Worm (Caenorhabditis elegans): ENCODE measurements around the gene inx-5.
"Not testable (repeated sequence)": the region's sequence is repeated elsewhere in the genome, so short reads cannot be mapped to it uniquely, and the experiment has no call there.

inx-5 gene

DNA sequence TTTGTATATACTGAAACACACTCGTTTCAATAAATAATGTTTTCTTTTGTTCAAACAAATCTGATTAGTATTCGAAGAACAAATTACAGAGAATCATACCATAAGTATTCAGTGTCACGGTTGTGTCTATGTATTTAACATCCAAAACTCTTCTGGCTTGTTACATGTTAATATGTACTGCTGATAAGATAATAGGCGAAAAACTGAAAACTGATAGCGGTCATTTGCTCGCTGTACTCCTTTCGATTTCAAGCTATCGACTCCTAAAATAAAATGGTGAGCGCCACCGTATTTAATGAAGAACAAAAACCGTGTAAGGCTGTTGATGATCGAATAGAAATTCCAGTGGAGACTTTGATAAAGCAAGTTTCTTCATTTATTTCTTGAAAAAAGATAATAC lies 21.2 kb upstream of the inx-5 start, which contains the start of gene R09F10.1:
TSS of gene R09F10.1 (plus strand) at position 222 of the 400 bp plus-strand sequence.
- TF ChIP-seq unc-120 (tag; optimal IDR thresholded peaks at IDR 0.05; ENCODE audit: poor library complexity, severe bottlenecking): no peak
- no peak for TF ChIP-seq ham-2 (GFP tag; optimal IDR thresholded peaks at IDR 0.05)
- no peak for TF ChIP-seq pha-4 (tag; optimal IDR thresholded peaks at IDR 0.05)
- TF ChIP-seq tbx-8 (GFP tag; optimal IDR thresholded peaks at IDR 0.05): no peak
- no peak for TF ChIP-seq hlh-1 (tag; optimal IDR thresholded peaks at IDR 0.05)
- no peak for TF ChIP-seq nhr-237 (tag; optimal IDR thresholded peaks at IDR 0.05)
- no peak for TF ChIP-seq ztf-11 (tag; optimal IDR thresholded peaks at IDR 0.05)

DNA sequence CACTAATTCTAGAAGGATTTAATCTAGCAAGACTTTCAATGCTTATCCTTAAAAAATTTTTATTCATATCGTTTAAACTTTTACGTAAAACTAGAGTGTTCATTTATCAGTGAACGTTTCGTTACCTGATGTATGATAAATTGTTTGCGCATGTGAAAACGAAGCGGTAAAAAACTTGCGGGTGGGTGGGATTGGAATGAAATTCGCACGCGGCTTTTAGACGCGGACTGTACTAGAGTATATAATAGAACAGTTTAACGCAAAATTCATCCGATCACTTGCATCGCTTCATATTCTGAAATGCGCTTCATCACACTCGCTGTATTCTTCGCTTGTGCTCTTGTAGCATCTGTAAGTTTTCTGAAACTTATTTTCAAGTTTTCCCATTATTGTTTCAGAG lies 19.6 kb upstream of the inx-5 start, which contains the start of gene abu-9:
TSS of gene abu-9 (plus strand) at position 301 of the 400 bp plus-strand sequence.
- not testable (repeated sequence) for TF ChIP-seq snpc-4, ceh-39, sptf-1 (tag; optimal IDR thresholded peaks at IDR 0.05)

DNA sequence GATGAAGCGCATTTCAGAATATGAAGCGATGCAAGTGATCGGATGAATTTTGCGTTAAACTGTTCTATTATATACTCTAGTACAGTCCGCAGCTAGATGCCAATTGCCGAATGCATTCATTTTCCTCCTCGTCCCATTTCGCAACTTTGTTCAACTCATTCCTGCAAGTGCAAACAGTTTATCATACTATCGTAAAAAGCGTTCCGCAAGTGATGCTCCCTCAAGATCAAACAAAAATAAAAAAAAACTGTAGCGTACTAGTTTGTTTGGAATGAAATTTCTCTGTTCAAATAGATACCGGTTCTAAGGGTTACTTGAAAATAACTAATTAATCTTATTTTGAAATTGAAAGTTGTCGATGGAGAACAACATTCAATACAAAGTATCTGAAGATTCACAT lies 18.7 kb upstream of the inx-5 start, which contains the start of gene pqn-57:
TSS of gene pqn-57 (minus strand) at position 101 of the 400 bp plus-strand sequence.
- TF ChIP-seq nhr-28 (tag; optimal IDR thresholded peaks at IDR 0.05) (no peak), mab-5 (tag; optimal IDR thresholded peaks at IDR 0.05) (no peak)

DNA sequence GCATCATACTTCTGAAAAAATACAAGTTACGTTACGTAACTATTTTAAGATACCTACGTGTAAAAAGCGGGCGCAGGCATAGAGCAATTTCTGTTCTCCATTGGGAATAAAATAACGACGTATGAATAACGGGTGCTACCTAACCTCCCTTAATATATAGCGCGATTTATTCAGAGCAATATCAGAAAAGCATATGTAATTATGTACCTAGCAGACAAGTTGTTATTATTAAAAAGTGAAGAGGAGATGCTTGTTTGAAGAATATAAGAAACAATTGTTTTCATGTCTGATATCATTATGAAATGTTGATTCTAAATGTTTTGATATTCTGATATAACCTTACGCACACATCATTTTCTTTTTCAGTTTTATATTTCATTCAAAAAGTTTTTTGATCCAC lies 16.8 kb upstream of the inx-5 start, which contains the start of gene srh-11:
TSS of gene srh-11 (minus strand) at position 101 of the 400 bp plus-strand sequence.
- no peak for TF ChIP-seq ceh-39 (tag; optimal IDR thresholded peaks at IDR 0.05)
- no peak for TF ChIP-seq lin-32 (GFP tag; optimal IDR thresholded peaks at IDR 0.05)
- no peak for TF ChIP-seq pha-4 (tag; optimal IDR thresholded peaks at IDR 0.05)
- TF ChIP-seq ceh-83 (GFP tag; optimal IDR thresholded peaks at IDR 0.05): no peak
- no peak for TF ChIP-seq elt-1 (tag; optimal IDR thresholded peaks at IDR 0.05; ENCODE audit: borderline replicate concordance, insufficient read depth)
- TF ChIP-seq flh-1 (GFP tag; optimal IDR thresholded peaks at IDR 0.05): no peak
- TF ChIP-seq mab-5 (tag; optimal IDR thresholded peaks at IDR 0.05): no peak
- TF ChIP-seq ztf-11 (tag; optimal IDR thresholded peaks at IDR 0.05): no peak
- TF ChIP-seq sptf-1 (tag; optimal IDR thresholded peaks at IDR 0.05): no peak
- no peak for TF ChIP-seq ham-2 (GFP tag; optimal IDR thresholded peaks at IDR 0.05)
- TF ChIP-seq nhr-76 (tag; optimal IDR thresholded peaks at IDR 0.05): no peak
- no peak for TF ChIP-seq ceh-43 (GFP tag; optimal IDR thresholded peaks at IDR 0.05)
- TF ChIP-seq nhr-2 (tag; optimal IDR thresholded peaks at IDR 0.05): no peak

DNA sequence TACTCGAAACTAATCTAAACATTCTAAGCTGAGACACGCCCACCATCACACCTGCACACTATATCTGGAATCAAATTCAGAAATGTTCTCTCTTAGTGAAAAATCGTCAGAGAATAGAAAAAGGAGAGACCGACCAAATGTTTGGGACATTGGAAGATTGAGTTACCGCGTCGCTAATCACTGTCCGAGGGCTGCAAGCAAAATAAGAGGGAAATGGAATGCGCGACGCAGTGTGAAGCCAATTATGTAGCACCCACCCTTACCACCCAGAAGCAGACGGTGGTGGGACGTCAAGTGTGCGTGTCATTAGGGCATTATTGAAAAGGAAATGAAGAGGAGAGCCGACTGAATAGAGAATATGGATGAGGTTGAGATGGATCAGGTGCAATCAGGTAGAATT lies 9.4 kb upstream of the inx-5 start:
- TF ChIP-seq ceh-83 (GFP tag; optimal IDR thresholded peaks at IDR 0.05): no peak
- no peak for TF ChIP-seq mls-2 (tag; optimal IDR thresholded peaks at IDR 0.05)
- no peak for TF ChIP-seq blmp-1 (tag; optimal IDR thresholded peaks at IDR 0.05)
- no peak for TF ChIP-seq lin-13 (tag; optimal IDR thresholded peaks at IDR 0.05)
- no peak for TF ChIP-seq cnd-1 (tag; optimal IDR thresholded peaks at IDR 0.05)
- TF ChIP-seq sptf-1 (tag; optimal IDR thresholded peaks at IDR 0.05): no peak
- TF ChIP-seq M03D4.4 (tag; optimal IDR thresholded peaks at IDR 0.05): no peak
- peak; percentile 97 for TF ChIP-seq ces-1 (GFP tag; optimal IDR thresholded peaks at IDR 0.05)

DNA sequence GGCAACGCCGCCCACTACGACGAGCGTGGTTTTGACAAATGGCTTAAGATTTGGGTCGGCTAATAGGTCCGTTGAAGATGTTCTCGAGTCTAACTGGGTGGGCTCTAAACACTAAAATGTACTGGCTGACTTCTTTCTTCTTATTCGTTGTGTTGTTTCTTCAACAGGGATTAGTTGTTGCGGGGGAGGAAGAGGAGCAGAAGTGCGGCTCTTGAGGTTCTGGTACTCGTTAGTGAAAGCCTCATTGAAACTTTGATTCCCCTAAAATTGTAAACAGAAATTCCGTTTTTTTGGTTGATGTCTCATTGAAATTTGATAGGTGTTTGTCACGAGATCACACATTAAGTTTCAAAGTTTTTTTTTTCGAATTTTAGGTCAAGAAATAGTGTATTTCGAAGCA lies 8.5 kb upstream of the inx-5 start:
- TF ChIP-seq pha-4 (tag; optimal IDR thresholded peaks at IDR 0.05) (no peak), drap-1 (GFP tag; optimal IDR thresholded peaks at IDR 0.05) (no peak), blmp-1 (tag; optimal IDR thresholded peaks at IDR 0.05) (no peak), nhr-76 (tag; optimal IDR thresholded peaks at IDR 0.05) (no peak), nhr-2 (tag; optimal IDR thresholded peaks at IDR 0.05) (no peak), elt-1 (tag; optimal IDR thresholded peaks at IDR 0.05; ENCODE audit: borderline replicate concordance, insufficient read depth) (no peak), unc-39 (tag; optimal IDR thresholded peaks at IDR 0.05) (no peak), ceh-43 (GFP tag; optimal IDR thresholded peaks at IDR 0.05) (no peak), elt-3 (tag; optimal IDR thresholded peaks at IDR 0.05) (no peak), snpc-4 (tag; optimal IDR thresholded peaks at IDR 0.05) (no peak), M03D4.4 (tag; optimal IDR thresholded peaks at IDR 0.05) (no peak)

DNA sequence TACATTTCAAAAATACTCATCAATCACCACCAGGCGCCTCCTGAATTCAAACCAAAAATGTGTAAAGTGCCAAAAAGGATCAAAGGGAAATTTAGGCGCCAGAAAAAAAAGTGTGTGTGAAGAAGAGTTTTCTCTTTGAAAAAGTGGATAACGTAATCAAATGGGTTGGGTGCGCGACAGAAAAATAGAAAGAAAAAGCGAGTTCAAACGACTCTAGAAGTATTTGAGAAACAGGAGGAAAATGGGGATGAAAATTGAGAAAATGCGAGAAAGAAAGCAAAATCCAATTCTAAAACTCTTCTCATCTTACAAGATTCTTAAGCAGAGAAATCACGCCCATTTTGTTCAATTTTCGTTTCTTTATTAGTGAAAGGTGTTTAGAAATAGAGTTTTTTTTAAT lies 6.3 kb upstream of the inx-5 start:
- TF ChIP-seq unc-120 (tag; optimal IDR thresholded peaks at IDR 0.05; ENCODE audit: poor library complexity, severe bottlenecking) (no peak), unc-62 (GFP tag; optimal IDR thresholded peaks at IDR 0.05) (no peak), ces-1 (GFP tag; optimal IDR thresholded peaks at IDR 0.05) (peak; percentile 75)

Data from whole organism, mixed stage, embryonic.